Worm (Caenorhabditis elegans) whole organism, L2 larva: ENCODE data around the gene srd-19.

Experiments
- R02D3.7 ChIP-seq: fragments of 150-350 bp; optimal IDR thresholded peaks from 2 replicates; lab custom pipeline; 2014; ENCODE audit warnings: missing biosample characterization, missing genetic modification characterization
- alr-1 ChIP-seq: fragments of 150-350 bp; optimal IDR thresholded peaks from 2 replicates; lab custom pipeline; 2014; ENCODE audit warnings: missing biosample characterization, missing genetic modification characterization
- aly-2 ChIP-seq: fragments of 150-350 bp; optimal IDR thresholded peaks from 2 replicates; lab custom pipeline; 2014; ENCODE audit warnings: missing biosample characterization, missing genetic modification characterization
- ama-1 ChIP-seq: fragments of 150-350 bp; optimal IDR thresholded peaks from 2 replicates; lab custom pipeline; 2018; ENCODE audit warnings: inconsistent platforms
- blmp-1 ChIP-seq: sonication (generic microtip); optimal IDR thresholded peaks from 2 replicates; lab custom pipeline; 2017; ENCODE audit warnings: missing genetic modification characterization, mild to moderate bottlenecking, missing compliant biosample characterization, antibody characterized with exemption, moderate library complexity; ENCODE audit not compliant: insufficient read depth
- ceh-16 ChIP-seq: fragments of 150-350 bp; optimal IDR thresholded peaks from 2 replicates; lab custom pipeline; 2014; ENCODE audit warnings: missing biosample characterization, missing genetic modification characterization
- ceh-82 ChIP-seq: fragments of 150-350 bp; optimal IDR thresholded peaks from 2 replicates; lab custom pipeline; 2014; ENCODE audit warnings: missing biosample characterization, missing genetic modification characterization
- dmd-4 ChIP-seq: sonication (generic microtip); optimal IDR thresholded peaks from 2 replicates; lab custom pipeline; 2017; ENCODE audit warnings: missing biosample characterization, missing genetic modification characterization
- egl-27 ChIP-seq: sonication (generic microtip); optimal IDR thresholded peaks from 3 replicates; lab custom pipeline; 2017; ENCODE audit warnings: missing biosample characterization, missing genetic modification reagents, missing genetic modification characterization
- elt-1 ChIP-seq: fragments of 150-350 bp; optimal IDR thresholded peaks from 2 replicates; lab custom pipeline; 2014; ENCODE audit warnings: missing biosample characterization, missing genetic modification characterization
- elt-3 ChIP-seq: sonication (generic microtip); optimal IDR thresholded peaks from 2 replicates; lab custom pipeline; 2017; ENCODE audit warnings: missing biosample characterization, missing genetic modification characterization
- fos-1 ChIP-seq: fragments of 150-350 bp; optimal IDR thresholded peaks from 2 replicates; lab custom pipeline; 2014; ENCODE audit warnings: missing biosample characterization, missing genetic modification characterization
- gmeb-1 ChIP-seq: fragments of 150-350 bp; optimal IDR thresholded peaks from 2 replicates; lab custom pipeline; 2014; ENCODE audit warnings: missing biosample characterization, missing genetic modification characterization
- lin-11 ChIP-seq: fragments of 150-350 bp; sonication (generic microtip); optimal IDR thresholded peaks from 2 replicates; lab custom pipeline; 2014; ENCODE audit warnings: missing biosample characterization, missing genetic modification characterization, inconsistent platforms, mixed read lengths
- lin-13 ChIP-seq: fragments of 150-350 bp; optimal IDR thresholded peaks from 2 replicates; lab custom pipeline; 2014; ENCODE audit warnings: missing biosample characterization, missing genetic modification reagents, missing genetic modification characterization
- lsy-2 ChIP-seq, 2 experiments: fragments of 150-350 bp in 1 of 2; sonication (generic microtip) in 1 of 2; optimal IDR thresholded peaks; 2 replicates each; lab custom pipeline; 2014 to 2017; ENCODE audit warnings: missing biosample characterization in 2 of 2, missing genetic modification characterization in 2 of 2
- mab-5 ChIP-seq: fragments of 150-350 bp; optimal IDR thresholded peaks from 2 replicates; lab custom pipeline; 2014; ENCODE audit warnings: missing biosample characterization, missing genetic modification characterization
- nhr-10 ChIP-seq: sonication (generic microtip); optimal IDR thresholded peaks from 2 replicates; lab custom pipeline; 2017; ENCODE audit warnings: missing biosample characterization, missing genetic modification characterization
- nhr-12 ChIP-seq: fragments of 150-350 bp; optimal IDR thresholded peaks from 2 replicates; lab custom pipeline; 2014; ENCODE audit warnings: missing biosample characterization, missing genetic modification characterization
- nhr-21 ChIP-seq: fragments of 150-350 bp; optimal IDR thresholded peaks from 2 replicates; lab custom pipeline; 2014; ENCODE audit warnings: missing biosample characterization, missing genetic modification characterization
- nhr-23 ChIP-seq: fragments of 150-350 bp; optimal IDR thresholded peaks from 2 replicates; lab custom pipeline; 2014; ENCODE audit warnings: missing biosample characterization, missing genetic modification reagents, missing genetic modification characterization
- nhr-237 ChIP-seq: fragments of 150-350 bp; optimal IDR thresholded peaks from 2 replicates; lab custom pipeline; 2014; ENCODE audit warnings: missing biosample characterization, missing genetic modification characterization
- nhr-25 ChIP-seq: fragments of 150-350 bp; sonication (generic microtip); optimal IDR thresholded peaks from 3 replicates; lab custom pipeline; 2014; ENCODE audit warnings: missing biosample characterization, missing genetic modification characterization
- nhr-77 ChIP-seq: fragments of 150-350 bp; optimal IDR thresholded peaks from 2 replicates; lab custom pipeline; 2014; ENCODE audit warnings: missing biosample characterization, missing genetic modification characterization
- peb-1 ChIP-seq: fragments of 150-350 bp; optimal IDR thresholded peaks from 2 replicates; lab custom pipeline; 2014; ENCODE audit warnings: missing biosample characterization, missing genetic modification characterization
- sem-4 ChIP-seq: fragments of 150-350 bp; optimal IDR thresholded peaks from 2 replicates; lab custom pipeline; 2014; ENCODE audit warnings: missing biosample characterization, missing genetic modification reagents, missing genetic modification characterization
- skn-1 ChIP-seq: sonication (generic microtip); optimal IDR thresholded peaks from 2 replicates; lab custom pipeline; 2017; ENCODE audit warnings: missing biosample characterization, missing genetic modification characterization
- sma-3 ChIP-seq: sonication (generic microtip); optimal IDR thresholded peaks from 2 replicates; lab custom pipeline; 2016; ENCODE audit warnings: missing genetic modification reagents, missing genetic modification characterization, missing compliant biosample characterization
- sma-9 ChIP-seq, 2 experiments: fragments of 150-350 bp in 1 of 2; sonication (generic microtip) in 1 of 2; optimal IDR thresholded peaks; 2 replicates each; lab custom pipeline; 2014 to 2016; ENCODE audit warnings: missing genetic modification characterization in 2 of 2, mild to moderate bottlenecking in 1 of 2, missing biosample characterization in 1 of 2, missing compliant biosample characterization in 1 of 2, missing genetic modification reagents in 1 of 2, moderate library complexity in 1 of 2
- snpc-4 ChIP-seq: fragments of 150-350 bp; optimal IDR thresholded peaks from 2 replicates; lab custom pipeline; 2014; ENCODE audit warnings: missing biosample characterization, missing genetic modification characterization
- unc-39 ChIP-seq: fragments of 150-350 bp; optimal IDR thresholded peaks from 2 replicates; lab custom pipeline; 2014; ENCODE audit warnings: missing biosample characterization, missing genetic modification characterization
- unc-55 ChIP-seq: fragments of 150-350 bp; sonication (generic microtip); optimal IDR thresholded peaks from 3 replicates; lab custom pipeline; 2014; ENCODE audit warnings: missing biosample characterization, missing genetic modification reagents, missing genetic modification characterization
- unc-62 ChIP-seq: fragments of 150-350 bp; optimal IDR thresholded peaks from 2 replicates; lab custom pipeline; 2014; ENCODE audit warnings: missing biosample characterization, missing genetic modification reagents, missing genetic modification characterization

Gene srd-19

DNA sequence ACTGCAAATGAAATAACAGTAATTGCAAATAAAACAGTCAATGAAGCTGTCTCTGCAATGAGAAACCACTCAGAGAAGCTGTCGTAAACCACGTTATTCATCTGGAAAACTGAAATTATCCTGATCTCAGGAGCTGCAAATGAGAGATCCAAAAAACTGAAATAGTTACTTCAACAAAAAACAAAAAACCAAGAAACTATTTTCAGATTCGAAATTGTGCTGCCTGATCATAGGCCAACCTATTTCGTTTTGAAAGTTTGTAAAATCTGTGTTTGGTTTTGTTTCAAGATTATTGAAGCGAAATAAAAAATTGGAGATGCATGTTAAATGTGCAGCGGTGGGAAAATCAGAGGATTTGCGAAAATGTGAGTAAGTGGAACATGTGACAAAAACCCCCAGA is 7.9 kb downstream of the srd-19 start, which contains the start of gene srv-8:
Gene srv-8, minus strand, starts transcription at position 101 of the 400 bp plus-strand sequence.
- TF ChIP-seq sma-9 (GFP tag; optimal IDR thresholded peaks at IDR 0.05; lab: Kevin White, UChicago): no peak
- TF ChIP-seq sma-9 (tag; optimal IDR thresholded peaks at IDR 0.05; lab: Kevin White, UChicago): no peak
- no peak for TF ChIP-seq mab-5 (tag; lab: Kevin White, UChicago)
- no peak for TF ChIP-seq snpc-4
- TF ChIP-seq unc-39 (tag; lab: Kevin White, UChicago): no peak
- TF ChIP-seq, all 48 proteins: peak for 0

DNA sequence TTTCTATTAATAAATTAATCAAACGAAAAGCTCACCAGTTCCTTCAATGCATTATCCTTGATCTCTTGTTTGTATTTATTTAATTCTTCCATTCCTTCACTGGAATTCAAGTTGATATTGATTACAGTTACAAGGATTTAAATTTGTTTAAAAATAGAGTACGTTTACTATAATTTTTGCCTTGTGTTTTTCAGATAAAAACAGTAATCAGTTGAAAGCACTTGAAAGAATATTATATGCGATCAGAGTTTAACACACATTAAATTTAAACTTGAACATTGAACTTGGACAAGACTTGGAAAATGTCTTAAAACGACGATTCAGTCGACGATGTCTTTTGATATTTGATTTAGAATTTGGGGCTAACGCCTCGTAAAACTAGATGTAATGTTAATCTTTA is 11.0 kb downstream of the srd-19 start, which contains the start of gene F53F1.6:
Gene F53F1.6, minus strand, starts transcription at position 101 of the 400 bp plus-strand sequence.
- TF ChIP-seq lsy-2 (tag; optimal IDR thresholded peaks at IDR 0.05; lab: Kevin White, UChicago): no peak
- TF ChIP-seq nhr-23 (tag; lab: Kevin White, UChicago): no peak
- no peak for TF ChIP-seq ceh-16 (tag; lab: Kevin White, UChicago)

DNA sequence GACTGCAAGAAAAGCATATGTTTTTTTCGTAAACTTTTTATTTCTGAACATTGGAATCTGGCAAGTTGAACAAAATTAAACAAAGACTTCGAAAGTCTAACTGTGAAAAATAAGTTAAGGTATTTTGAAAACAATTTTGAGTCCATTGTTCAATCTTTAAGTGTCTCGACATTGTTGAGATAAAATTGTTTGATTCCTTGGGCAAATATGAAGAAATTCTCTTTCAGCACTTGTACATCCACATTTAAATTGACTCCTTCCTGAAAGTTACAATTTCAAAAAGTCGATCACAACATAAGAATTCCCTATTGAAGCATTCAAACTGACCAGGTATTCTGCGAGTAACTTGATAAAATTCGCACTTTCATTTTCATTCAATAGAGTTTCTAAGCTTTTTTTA is 12.5 kb downstream of the srd-19 start:
- TF ChIP-seq sma-3: no peak
- TF ChIP-seq ceh-82: no peak
- TF ChIP-seq elt-1 (tag; lab: Kevin White, UChicago): no peak
- TF ChIP-seq nhr-10 (tag; lab: Kevin White, UChicago): no peak
- TF ChIP-seq nhr-25 (tag; lab: Kevin White, UChicago): peak; percentile 9
- no peak for TF ChIP-seq gmeb-1

DNA sequence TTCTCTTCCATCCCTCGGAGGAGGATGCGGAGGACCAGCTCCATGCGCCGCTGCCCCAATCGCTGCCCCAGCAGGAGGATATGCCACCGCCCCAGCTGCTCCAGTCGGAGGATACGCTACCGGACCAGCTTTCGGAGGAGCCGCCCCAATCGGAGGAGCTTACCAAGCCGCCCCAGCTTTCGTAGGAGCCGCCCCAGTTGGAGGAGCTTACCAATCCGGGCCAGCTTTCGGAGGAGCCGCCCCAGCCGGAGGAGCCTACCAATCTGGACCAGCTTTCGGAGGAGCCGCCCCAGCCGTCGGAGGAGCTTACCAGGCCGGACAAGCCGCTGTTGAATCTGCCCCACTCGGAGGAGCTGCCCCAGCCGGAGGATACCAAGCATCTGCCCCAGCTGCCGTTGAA is 13.1 kb downstream of the srd-19 start:
- TF ChIP-seq unc-55: no peak
- TF ChIP-seq gmeb-1: no peak
- no peak for TF ChIP-seq unc-39 (tag; lab: Kevin White, UChicago)
- TF ChIP-seq R02D3.7 (tag; lab: Kevin White, UChicago): no peak
- TF ChIP-seq lin-13 (GFP tag; lab: Kevin White, UChicago): no peak
- TF ChIP-seq nhr-237 (tag; lab: Kevin White, UChicago): no peak

DNA sequence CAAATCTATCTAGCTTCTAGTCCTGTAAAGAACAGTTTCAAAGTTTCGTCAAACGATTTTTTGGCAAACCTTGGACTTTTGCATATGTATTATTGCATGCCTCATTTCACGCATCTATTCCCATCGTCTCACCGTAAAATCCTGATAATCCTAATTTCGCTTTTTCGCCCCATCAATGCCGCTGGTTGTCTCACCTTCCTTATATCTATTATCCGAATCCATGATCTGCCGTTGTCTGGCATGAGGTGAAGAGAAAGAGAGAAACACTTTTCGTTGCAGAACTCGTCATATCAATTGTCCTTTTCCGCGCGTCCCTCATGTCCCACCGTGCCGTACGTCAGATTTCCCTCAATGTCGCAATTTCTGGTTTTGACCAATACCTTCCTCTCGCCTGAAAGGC is 14.0 kb downstream of the srd-19 start, which contains the start of gene cut-2:
Gene cut-2, plus strand, starts transcription at position 365 of the 400 bp plus-strand sequence.
- TF ChIP-seq alr-1 (no peak), nhr-77 (tag; lab: Kevin White, UChicago) (no peak), peb-1 (tag; lab: Kevin White, UChicago) (peak; percentile 24), sem-4 (tag; lab: Kevin White, UChicago) (no peak)

DNA sequence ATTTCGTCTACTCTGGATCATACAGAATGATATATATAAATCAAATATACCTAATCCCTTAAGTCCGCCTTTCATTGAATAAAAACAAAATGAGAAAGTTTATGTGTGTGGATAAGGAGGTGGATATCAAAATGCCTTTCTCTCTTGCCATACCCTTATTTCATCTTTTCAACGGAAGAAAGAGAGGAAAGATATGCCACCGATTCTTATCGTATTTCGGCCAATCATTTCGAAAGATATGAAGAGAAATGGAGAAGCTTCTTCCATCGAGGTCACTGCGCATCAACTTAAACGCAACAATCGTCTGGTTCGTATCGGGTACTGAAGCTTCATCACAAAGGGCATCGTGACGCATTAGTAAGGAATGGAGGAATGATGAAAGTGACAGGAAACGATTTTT is 15.3 kb downstream of the srd-19 start:
- no peak for TF ChIP-seq dmd-4 (tag; lab: Kevin White, UChicago)
- peak; percentile 47 for TF ChIP-seq nhr-21 (tag; lab: Kevin White, UChicago)
- no peak for TF ChIP-seq fos-1 (tag; lab: Kevin White, UChicago)
- no peak for TF ChIP-seq nhr-10 (tag; lab: Kevin White, UChicago)
- peak; percentile 3 for TF ChIP-seq blmp-1 (tag; lab: Kevin White, UChicago)
- peak; percentile 38 for TF ChIP-seq peb-1 (tag; lab: Kevin White, UChicago)

DNA sequence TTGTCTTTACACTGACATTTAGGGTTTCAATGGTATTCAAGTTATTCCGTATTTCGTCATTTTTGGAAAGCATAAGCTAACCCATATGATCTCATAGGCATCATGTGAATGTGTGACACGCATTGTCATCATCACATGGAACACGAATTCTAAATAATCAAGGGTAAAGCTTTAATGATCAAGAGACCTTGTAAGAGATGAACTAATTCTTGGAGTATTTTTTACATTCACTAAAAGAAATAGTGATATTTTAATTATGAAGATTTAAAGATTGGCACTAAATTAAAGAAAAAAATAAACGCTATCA is 16.6 kb downstream of the srd-19 start:
- TF ChIP-seq ama-1 (lab: Kevin White, UChicago) (no peak), nhr-21 (tag; lab: Kevin White, UChicago) (peak; percentile 1), nhr-25 (tag; lab: Kevin White, UChicago) (peak; percentile 78)

DNA sequence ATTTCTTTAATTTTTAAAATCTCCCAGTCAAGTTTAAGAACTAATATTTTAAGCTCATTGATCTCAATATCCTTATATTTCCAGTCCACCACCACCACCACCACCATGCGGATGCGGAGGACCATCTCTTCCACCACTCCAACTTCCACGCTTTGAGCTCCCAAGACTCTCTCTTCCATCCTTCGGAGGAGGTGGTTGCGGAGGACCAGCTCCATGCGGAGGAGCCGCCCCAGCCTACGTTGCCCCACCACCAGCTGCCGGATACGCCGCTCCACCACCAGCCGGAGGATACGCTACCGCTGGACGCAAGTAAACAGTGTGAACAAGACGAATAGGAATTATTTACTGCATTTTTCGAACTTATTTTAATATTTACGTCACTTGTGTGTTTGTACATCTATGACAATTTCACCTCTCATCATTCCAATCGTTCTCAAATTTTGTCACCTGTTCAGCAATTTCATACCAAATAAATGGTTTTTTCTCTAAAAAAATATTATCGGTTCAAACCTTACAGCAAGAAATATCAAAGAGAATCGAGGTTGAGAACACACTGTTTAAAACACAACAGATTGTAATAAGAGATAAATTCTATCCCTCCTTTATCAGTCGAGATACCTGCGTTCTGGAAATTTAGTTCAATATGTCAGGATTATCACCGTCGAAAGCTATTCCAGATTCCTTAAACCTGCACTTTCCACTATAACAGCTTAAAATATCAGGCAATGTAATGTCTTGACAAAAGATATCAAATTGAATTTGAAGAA is 17.2 kb downstream of the srd-19 start:
- no peak for TF ChIP-seq unc-62 (GFP tag; lab: Kevin White, UChicago)
- no peak for TF ChIP-seq nhr-12 (tag; lab: Kevin White, UChicago)
- peak; percentile 67 for TF ChIP-seq ama-1 (lab: Kevin White, UChicago)
- TF ChIP-seq peb-1 (tag; lab: Kevin White, UChicago): no peak
- no peak for TF ChIP-seq aly-2 (tag; lab: Kevin White, UChicago)
- peak; percentile 68 for TF ChIP-seq elt-3 (tag; lab: Kevin White, UChicago)
- TF ChIP-seq dmd-4 (tag; lab: Kevin White, UChicago): no peak
- TF ChIP-seq elt-1 (tag; lab: Kevin White, UChicago): no peak
- no peak for TF ChIP-seq lin-11
- TF ChIP-seq R02D3.7 (tag; lab: Kevin White, UChicago): no peak
- peak; percentile 65 for TF ChIP-seq blmp-1 (tag; lab: Kevin White, UChicago)
- no peak for TF ChIP-seq ceh-16 (tag; lab: Kevin White, UChicago)
- TF ChIP-seq egl-27: no peak
- no peak for TF ChIP-seq skn-1 (tag; lab: Kevin White, UChicago)
- no peak for TF ChIP-seq gmeb-1
